Comparison of ENCODE assay signal across 5 fruit fly cellular contexts in the genomic region with DNA sequence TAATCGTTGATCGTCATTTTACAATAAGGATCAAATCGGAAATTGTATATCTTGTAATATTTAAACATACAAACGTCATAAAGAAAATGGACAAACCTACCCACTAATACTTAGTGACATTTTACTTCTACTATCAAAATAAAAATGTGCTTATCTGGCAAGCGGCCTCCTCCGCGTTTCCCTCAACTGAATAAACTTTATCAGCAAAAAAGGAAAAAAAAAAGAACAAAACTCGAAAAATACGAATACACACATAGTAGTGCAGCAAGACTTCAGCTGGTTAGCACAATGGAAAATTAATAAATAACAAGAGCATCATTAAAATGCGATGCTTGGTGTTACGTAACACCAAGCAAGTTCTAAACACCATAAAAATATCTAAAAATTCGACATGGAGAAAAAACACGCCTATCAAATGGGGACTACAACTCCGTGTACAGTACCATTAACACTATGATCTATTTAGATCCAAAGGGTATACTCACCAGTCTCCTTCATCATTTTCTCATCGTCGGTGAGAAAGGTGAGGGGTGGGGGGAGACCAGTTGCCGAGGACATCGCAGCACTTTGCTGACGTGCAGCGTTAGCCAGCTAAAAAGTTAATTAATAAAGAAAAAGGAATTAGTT.
TF ChIP-seq lines count a peak whose summit lies in the region.

No protein-coding gene starts in this region.

- no peak for TF ChIP-seq CTCF in whole organism, embryonic (GFP tag; optimal IDR thresholded peaks at IDR 0.05; lab: Kevin White, UChicago)

TF ChIP-seq in whole organism, adult, 20 proteins besides CTCF, POLR2A, EP300 and RAD21:
- peak; percentile 49 for TF ChIP-seq cic (GFP tag; optimal IDR thresholded peaks at IDR 0.05; lab: Kevin White, UChicago)
- no peak for TF ChIP-seq Hr96 (GFP tag; optimal IDR thresholded peaks at IDR 0.05; lab: Kevin White, UChicago)
- peak; percentile 95 for TF ChIP-seq tj (GFP tag; optimal IDR thresholded peaks at IDR 0.05; lab: Kevin White, UChicago)
- peak; percentile 31 for TF ChIP-seq pad (GFP tag; optimal IDR thresholded peaks at IDR 0.05; lab: Kevin White, UChicago)

TF ChIP-seq in whole organism, embryonic, 481 proteins besides CTCF, POLR2A, EP300 and RAD21:
- peak; percentile 5 for TF ChIP-seq cg (GFP tag; optimal IDR thresholded peaks at IDR 0.05; lab: Kevin White, UChicago)
- TF ChIP-seq Hsf (GFP tag; optimal IDR thresholded peaks at IDR 0.05; lab: Kevin White, UChicago), result no peak
- peak; percentile 32 for TF ChIP-seq kni (GFP tag; optimal IDR thresholded peaks at IDR 0.05; lab: Kevin White, UChicago)
- TF ChIP-seq Pdp1 (GFP tag; optimal IDR thresholded peaks at IDR 0.05; lab: Kevin White, UChicago), result peak in 1 of 2 experiments; percentile 97
- TF ChIP-seq trh (GFP tag; optimal IDR thresholded peaks at IDR 0.05; lab: Kevin White, UChicago), result no peak
- TF ChIP-seq CG17612 (GFP tag; IDR thresholded peaks at IDR 0.05; lab: Robert Waterston, UW), result 0 out of 2 replicates have a peak, but pooled peaks have one; percentile 11
- no peak for TF ChIP-seq CrebB (tag; optimal IDR thresholded peaks at IDR 0.05; lab: Kevin White, UChicago)
- TF ChIP-seq GATAe (GFP tag; conservative IDR thresholded peaks at IDR 0.05; lab: Robert Waterston, UW), result peak; percentile 44; the same call in 1 of the 2 replicates
- TF ChIP-seq sens (GFP tag; lab: Kevin White, UChicago), result peak; percentile 12
- no peak for TF ChIP-seq Kr (GFP tag; optimal IDR thresholded peaks at IDR 0.05; lab: Kevin White, UChicago)
- no peak for TF ChIP-seq CG34224 (GFP tag; IDR thresholded peaks at IDR 0.05; lab: Robert Waterston, UW; ENCODE audit: partially characterized antibody)
- TF ChIP-seq nom (GFP tag; optimal IDR thresholded peaks at IDR 0.05; lab: Kevin White, UChicago), result peak; percentile 12
- TF ChIP-seq grn (GFP tag; optimal IDR thresholded peaks at IDR 0.05; lab: Kevin White, UChicago), result no peak

TF ChIP-seq in whole organism, prepupa, 60 proteins besides CTCF, POLR2A, EP300 and RAD21:
- TF ChIP-seq acj6 (GFP tag; optimal IDR thresholded peaks at IDR 0.05; lab: Kevin White, UChicago) (no peak), vri (GFP tag; optimal IDR thresholded peaks at IDR 0.05; lab: Kevin White, UChicago) (peak; percentile 77)

TF ChIP-seq in whole organism, pupa, 21 proteins besides CTCF, POLR2A, EP300 and RAD21:
- TF ChIP-seq CG8159 (tag; optimal IDR thresholded peaks at IDR 0.05; lab: Kevin White, UChicago), result no peak
- TF ChIP-seq CG10348 (GFP tag; IDR thresholded peaks at IDR 0.05; lab: Robert Waterston, UW), result no peak
- no peak for TF ChIP-seq Pif1A (GFP tag; optimal IDR thresholded peaks at IDR 0.05; lab: Kevin White, UChicago)
- no peak for TF ChIP-seq CG9948 (tag; optimal IDR thresholded peaks at IDR 0.05; lab: Kevin White, UChicago)
- TF ChIP-seq CG12605 (GFP tag; IDR thresholded peaks at IDR 0.05; lab: Robert Waterston, UW), result no peak
- TF ChIP-seq CG4496 (GFP tag; IDR thresholded peaks at IDR 0.05; lab: Robert Waterston, UW), result 0 out of 3 replicates have a peak, but pooled peaks have one; percentile 5
- TF ChIP-seq CG8301 (tag; optimal IDR thresholded peaks at IDR 0.05; lab: Kevin White, UChicago), result no peak
- TF ChIP-seq Pif1B (GFP tag; optimal IDR thresholded peaks at IDR 0.05; lab: Kevin White, UChicago), result no peak
- peak; percentile 50 for TF ChIP-seq D1 (tag; optimal IDR thresholded peaks at IDR 0.05; lab: Kevin White, UChicago)
- TF ChIP-seq Ets98B (GFP tag; IDR thresholded peaks at IDR 0.05; lab: Robert Waterston, UW), result no peak
- no peak for TF ChIP-seq CG15710 (tag; optimal IDR thresholded peaks at IDR 0.05; lab: Kevin White, UChicago)
- TF ChIP-seq CG34367 (tag; optimal IDR thresholded peaks at IDR 0.05; lab: Kevin White, UChicago), result no peak
- no peak for TF ChIP-seq EcR (GFP tag; optimal IDR thresholded peaks at IDR 0.05; lab: Kevin White, UChicago)
- no peak for TF ChIP-seq fd96Ca (GFP tag; IDR thresholded peaks at IDR 0.05; lab: Robert Waterston, UW)
- TF ChIP-seq CG13204 (GFP tag; optimal IDR thresholded peaks at IDR 0.05; lab: Kevin White, UChicago), result no peak

TF ChIP-seq in whole organism, wandering third instar larva, 38 proteins besides CTCF, POLR2A, EP300 and RAD21:
- TF ChIP-seq jim (GFP tag; optimal IDR thresholded peaks at IDR 0.05; lab: Kevin White, UChicago) (peak; percentile 65), HLH106 (tag; optimal IDR thresholded peaks at IDR 0.05; lab: Kevin White, UChicago) (no peak)
TF ChIP-seq in whole organism, wandering third instar larva: peak in this region for 1.
